Worm (Caenorhabditis elegans): ENCODE measurements around the gene srt-33.

Gene srt-33

ce11 chrV:14319101-14319781, 39.6 kb upstream of the srt-33 start, which contains the start of gene F47B8.13:
TSS of gene F47B8.13 (minus strand) at chrV:14319731.
- peak; percentile 40 for TF ChIP-seq ceh-8 (GFP tag; optimal IDR thresholded peaks at IDR 0.05)
- TF ChIP-seq nhr-85 (tag), result no peak

DNA sequence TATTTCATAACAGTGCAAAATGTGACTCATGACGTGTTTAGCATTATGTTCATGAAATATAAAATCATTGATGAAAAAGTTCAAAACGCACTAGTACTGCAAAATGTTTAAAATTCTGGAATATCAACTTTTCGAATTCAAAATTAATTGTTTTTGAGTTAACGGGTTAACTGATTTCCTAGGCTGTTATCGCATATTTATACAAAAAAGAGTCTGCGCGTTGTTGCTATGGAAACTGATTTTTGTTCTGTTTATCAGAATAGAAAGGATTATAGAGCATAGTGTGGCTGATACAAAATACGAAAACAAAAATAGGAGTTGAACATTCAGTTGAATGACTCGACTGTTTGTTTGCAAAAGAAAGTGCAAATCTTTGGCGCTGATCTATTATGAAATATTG, 37.9 kb upstream of the srt-33 start:
- TF ChIP-seq snpc-4 (tag; optimal IDR thresholded peaks at IDR 0.05) (no peak), xbp-1 (tag; optimal IDR thresholded peaks at IDR 0.05) (no peak), pax-3 (tag; optimal IDR thresholded peaks at IDR 0.05) (peak; percentile 54), elt-3 (tag; optimal IDR thresholded peaks at IDR 0.05) (no peak), fkh-8 (tag; optimal IDR thresholded peaks at IDR 0.05) (peak; percentile 66), ceh-90 (tag; optimal IDR thresholded peaks at IDR 0.05) (peak; percentile 3), skn-1 (tag; optimal IDR thresholded peaks at IDR 0.05) (no peak), ceh-63 (GFP tag; optimal IDR thresholded peaks at IDR 0.05) (no peak)

DNA sequence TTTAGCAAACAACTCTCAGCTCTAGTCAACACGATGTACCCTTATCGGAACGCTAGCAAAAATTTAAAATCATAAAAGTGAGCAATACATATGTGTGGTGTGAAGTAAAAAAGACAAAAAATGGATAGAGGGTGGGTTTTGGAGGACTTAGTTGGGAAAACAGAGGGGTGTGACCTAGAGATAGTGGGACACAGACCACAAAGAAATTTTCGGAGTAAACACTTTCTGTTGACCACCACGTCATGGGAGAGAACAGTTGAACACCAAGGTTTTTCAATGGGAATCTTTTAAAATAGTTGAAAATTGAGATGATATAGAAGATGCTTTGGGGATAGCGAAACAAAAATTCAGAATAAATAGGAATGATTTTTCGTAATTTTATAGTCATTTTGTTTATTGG, 37.5 kb upstream of the srt-33 start:
- no peak for TF ChIP-seq hlh-17 (GFP tag; optimal IDR thresholded peaks at IDR 0.05; ENCODE audit: borderline replicate concordance)
- no peak for TF ChIP-seq nhr-85 (tag)
- TF ChIP-seq lin-14 (GFP tag; optimal IDR thresholded peaks at IDR 0.05), result peak; percentile 62
- TF ChIP-seq unc-86 (tag; optimal IDR thresholded peaks at IDR 0.05), result no peak
- peak in 1 of 2 experiments; percentile 23 for TF ChIP-seq lsy-2 (tag; optimal IDR thresholded peaks at IDR 0.05)
- TF ChIP-seq jun-1 (tag; optimal IDR thresholded peaks at IDR 0.05), result no peak
- TF ChIP-seq lin-13 (GFP tag; optimal IDR thresholded peaks at IDR 0.05), result no peak
- TF ChIP-seq nhr-19 (GFP tag; conservative IDR thresholded peaks at IDR 0.05), result no peak
- TF ChIP-seq efl-1 (optimal IDR thresholded peaks at IDR 0.05), result no peak
- TF ChIP-seq efl-1 (GFP tag; optimal IDR thresholded peaks at IDR 0.05 in 1 of 2), result peak in 1 of 2 experiments; percentile 2
- no peak for TF ChIP-seq C16A3.4 (tag; optimal IDR thresholded peaks at IDR 0.05)
- no peak for TF ChIP-seq C04F5.9 (tag; optimal IDR thresholded peaks at IDR 0.05)

ce11 chrV:14316525-14316924, 36.8 kb upstream of the srt-33 start, which contains the start of gene F47B8.2:
TSS of gene F47B8.2 (minus strand) at chrV:14316625.
- TF ChIP-seq nhr-90 (tag; optimal IDR thresholded peaks at IDR 0.05; ENCODE audit: poor library complexity), result no peak
- TF ChIP-seq lsy-2 (tag; optimal IDR thresholded peaks at IDR 0.05), result no peak

- TF ChIP-seq hpl-2 (GFP tag; optimal IDR thresholded peaks at IDR 0.05) (no peak), sptf-1 (tag; optimal IDR thresholded peaks at IDR 0.05) (no peak), nhr-28 (tag; optimal IDR thresholded peaks at IDR 0.05) (no peak), unc-62 (GFP tag; optimal IDR thresholded peaks at IDR 0.05) (no peak), nhr-85 (tag) (peak; percentile 16), elt-3 (tag; optimal IDR thresholded peaks at IDR 0.05) (no peak), vab-15 (tag; optimal IDR thresholded peaks at IDR 0.05) (no peak)
Observed at ce11 chrV:14314236-14314635, 34.6 kb upstream of the srt-33 start, which contains the start of gene F47B8.1. TSS of gene F47B8.1 (minus strand) at chrV:14314336.

DNA sequence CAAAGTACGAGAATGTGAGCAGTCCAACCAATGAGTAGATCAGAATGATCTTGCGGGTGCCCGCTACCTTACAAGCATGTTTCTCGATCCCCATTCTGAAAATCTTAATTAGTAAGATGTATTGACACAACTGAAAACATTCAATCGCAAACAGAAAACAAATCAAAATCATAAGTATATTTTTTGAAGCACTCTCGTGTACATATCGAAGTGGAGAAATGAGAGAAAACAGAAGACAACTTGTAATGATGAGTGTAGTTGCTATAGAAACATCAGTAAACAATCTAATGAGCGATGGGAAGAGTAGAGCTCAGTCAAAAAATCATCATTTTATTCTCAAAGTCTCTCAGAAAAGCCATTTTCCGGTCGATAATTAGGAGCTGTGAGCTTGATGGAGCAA, 33.0 kb upstream of the srt-33 start, which contains the start of gene F14D7.8:
Gene F14D7.8, minus strand, starts transcription at position 101 of the 400 bp plus-strand sequence.
- TF ChIP-seq ama-1 (optimal IDR thresholded peaks at IDR 0.05) (no peak), unc-62 (GFP tag; optimal IDR thresholded peaks at IDR 0.05) (no peak), isw-1 (GFP tag; IDR thresholded peaks at IDR 0.05) (no peak), fkh-8 (tag; optimal IDR thresholded peaks at IDR 0.05) (no peak), ztf-4 (tag; optimal IDR thresholded peaks at IDR 0.05) (no peak), pax-3 (tag; optimal IDR thresholded peaks at IDR 0.05) (no peak), nhr-90 (tag; optimal IDR thresholded peaks at IDR 0.05; ENCODE audit: poor library complexity) (no peak), nhr-77 (tag; optimal IDR thresholded peaks at IDR 0.05) (no peak), dsc-1 (tag; optimal IDR thresholded peaks at IDR 0.05) (no peak), grh-1 (GFP tag; IDR thresholded peaks at IDR 0.05) (no peak), ceh-63 (GFP tag; optimal IDR thresholded peaks at IDR 0.05) (no peak), nhr-11 (tag; optimal IDR thresholded peaks at IDR 0.05) (no peak), ztf-11 (tag; optimal IDR thresholded peaks at IDR 0.05) (no peak), zip-4 (GFP tag; optimal IDR thresholded peaks at IDR 0.05) (no peak), unc-30 (tag; optimal IDR thresholded peaks at IDR 0.05) (no peak), snpc-4 (tag; optimal IDR thresholded peaks at IDR 0.05) (no peak), pqm-1 (tag; optimal IDR thresholded peaks at IDR 0.05) (no peak), F16B12.6 (tag; optimal IDR thresholded peaks at IDR 0.05) (no peak), jun-1 (tag; optimal IDR thresholded peaks at IDR 0.05) (no peak)

Measured in whole organism, L1 larva.